Fruit fly (Drosophila melanogaster): ENCODE data around the gene Tom40.
A peak's percentile ranks its signal among the peaks of the same experiment; 100 is the strongest.

Tom40 gene

dm6 chrX:7696711-7697654 is 39.7 kb upstream of the Tom40 start:
- TF ChIP-seq CG14711 (tag; optimal IDR thresholded peaks at IDR 0.05) (peak; percentile 94), kay (GFP tag; ENCODE audit: borderline replicate concordance) (peak; percentile 99), CG11617 (GFP tag; optimal IDR thresholded peaks at IDR 0.05) (peak; percentile 97), CG5204 (GFP tag; optimal IDR thresholded peaks at IDR 0.05) (peak; percentile 94), tj (GFP tag; optimal IDR thresholded peaks at IDR 0.05) (peak; percentile 93), CG1620 (GFP tag; optimal IDR thresholded peaks at IDR 0.05) (peak; percentile 96), cnc (optimal IDR thresholded peaks at IDR 0.05) (peak; percentile 61 to 72), CG7101 (tag; optimal IDR thresholded peaks at IDR 0.05) (peak; percentile 98), cic (GFP tag; optimal IDR thresholded peaks at IDR 0.05) (peak; percentile 95), bab1 (GFP tag; optimal IDR thresholded peaks at IDR 0.05) (peak; percentile 98), CG12768 (GFP tag; optimal IDR thresholded peaks at IDR 0.05) (peak; percentile 96), Crg-1 (GFP tag; optimal IDR thresholded peaks at IDR 0.05) (peak; percentile 88), Clk (GFP tag; optimal IDR thresholded peaks at IDR 0.05) (peak; percentile 88), ovo (GFP tag; optimal IDR thresholded peaks at IDR 0.05) (peak; percentile 92), Mnt (GFP tag; optimal IDR thresholded peaks at IDR 0.05) (peak; percentile 93), CG7045 (GFP tag; optimal IDR thresholded peaks at IDR 0.05) (peak; percentile 89), CG33017 (tag; optimal IDR thresholded peaks at IDR 0.05) (peak; percentile 95), toe (GFP tag; optimal IDR thresholded peaks at IDR 0.05) (peak; percentile 87), Hr96 (GFP tag; optimal IDR thresholded peaks at IDR 0.05) (peak; percentile 98), pad (GFP tag; optimal IDR thresholded peaks at IDR 0.05) (peak; percentile 90)

- peak; percentile 61 for TF ChIP-seq kay (GFP tag; ENCODE audit: borderline replicate concordance)
- TF ChIP-seq toe (GFP tag; optimal IDR thresholded peaks at IDR 0.05) = peak; percentile 71
- TF ChIP-seq pad (GFP tag; optimal IDR thresholded peaks at IDR 0.05) = peak; percentile 90
- TF ChIP-seq Hr96 (GFP tag; optimal IDR thresholded peaks at IDR 0.05) = peak; percentile 93
- TF ChIP-seq CG1620 (GFP tag; optimal IDR thresholded peaks at IDR 0.05) = peak; percentile 98
- peak; percentile 88 for TF ChIP-seq Mnt (GFP tag; optimal IDR thresholded peaks at IDR 0.05)
- TF ChIP-seq CG7045 (GFP tag; optimal IDR thresholded peaks at IDR 0.05) = peak; percentile 92
- TF ChIP-seq cic (GFP tag; optimal IDR thresholded peaks at IDR 0.05) = peak; percentile 74
- peak; percentile 98 for TF ChIP-seq CG11617 (GFP tag; optimal IDR thresholded peaks at IDR 0.05)
- no peak for TF ChIP-seq cnc (optimal IDR thresholded peaks at IDR 0.05)
- TF ChIP-seq CG14711 (tag; optimal IDR thresholded peaks at IDR 0.05) = peak; percentile 96
- TF ChIP-seq Crg-1 (GFP tag; optimal IDR thresholded peaks at IDR 0.05) = peak; percentile 95
- peak; percentile 88 for TF ChIP-seq CG12768 (GFP tag; optimal IDR thresholded peaks at IDR 0.05)
- TF ChIP-seq CG7101 (tag; optimal IDR thresholded peaks at IDR 0.05) = peak; percentile 98
- peak; percentile 90 for TF ChIP-seq CG33017 (tag; optimal IDR thresholded peaks at IDR 0.05)
- TF ChIP-seq tj (GFP tag; optimal IDR thresholded peaks at IDR 0.05) = peak; percentile 99
- TF ChIP-seq CG5204 (GFP tag; optimal IDR thresholded peaks at IDR 0.05) = peak; percentile 84
- TF ChIP-seq Clk (GFP tag; optimal IDR thresholded peaks at IDR 0.05) = peak; percentile 81
- peak; percentile 99 for TF ChIP-seq bab1 (GFP tag; optimal IDR thresholded peaks at IDR 0.05)
- TF ChIP-seq ovo (GFP tag; optimal IDR thresholded peaks at IDR 0.05) = peak; percentile 85
These were observed 38.4 kb upstream of the Tom40 start for dm6 chrX:7698000-7698896.

- peak; percentile 93 for TF ChIP-seq kay (GFP tag; ENCODE audit: borderline replicate concordance)
- TF ChIP-seq cic (GFP tag; optimal IDR thresholded peaks at IDR 0.05) = peak; percentile 62
- TF ChIP-seq CG1620 (GFP tag; optimal IDR thresholded peaks at IDR 0.05) = no peak
- peak; percentile 29 for TF ChIP-seq ovo (GFP tag; optimal IDR thresholded peaks at IDR 0.05)
- peak; percentile 62 for TF ChIP-seq tj (GFP tag; optimal IDR thresholded peaks at IDR 0.05)
- TF ChIP-seq Clk (GFP tag; optimal IDR thresholded peaks at IDR 0.05) = no peak
- peak; percentile 36 for TF ChIP-seq Mnt (GFP tag; optimal IDR thresholded peaks at IDR 0.05)
These were observed 37.0 kb upstream of the Tom40 start for dm6 chrX:7699584-7700238.

dm6 chrX:7700239-7700793 is 36.4 kb upstream of the Tom40 start:
- TF ChIP-seq CG12768 (GFP tag; optimal IDR thresholded peaks at IDR 0.05) (peak; percentile 91), CG7045 (GFP tag; optimal IDR thresholded peaks at IDR 0.05) (peak; percentile 84), CG5204 (GFP tag; optimal IDR thresholded peaks at IDR 0.05) (peak; percentile 91), tj (GFP tag; optimal IDR thresholded peaks at IDR 0.05) (peak; percentile 74), CG1620 (GFP tag; optimal IDR thresholded peaks at IDR 0.05) (peak; percentile 90), CG7101 (tag; optimal IDR thresholded peaks at IDR 0.05) (peak; percentile 95), cnc (optimal IDR thresholded peaks at IDR 0.05) (no peak), ovo (GFP tag; optimal IDR thresholded peaks at IDR 0.05) (peak; percentile 12), pad (GFP tag; optimal IDR thresholded peaks at IDR 0.05) (peak; percentile 84), cic (GFP tag; optimal IDR thresholded peaks at IDR 0.05) (peak; percentile 48), toe (GFP tag; optimal IDR thresholded peaks at IDR 0.05) (peak; percentile 84), bab1 (GFP tag; optimal IDR thresholded peaks at IDR 0.05) (peak; percentile 87), Mnt (GFP tag; optimal IDR thresholded peaks at IDR 0.05) (peak; percentile 81), kay (GFP tag; ENCODE audit: borderline replicate concordance) (no peak), Hr96 (GFP tag; optimal IDR thresholded peaks at IDR 0.05) (peak; percentile 82), CG11617 (GFP tag; optimal IDR thresholded peaks at IDR 0.05) (peak; percentile 52), Clk (GFP tag; optimal IDR thresholded peaks at IDR 0.05) (peak; percentile 83), CG14711 (tag; optimal IDR thresholded peaks at IDR 0.05) (peak; percentile 90), CG33017 (tag; optimal IDR thresholded peaks at IDR 0.05) (peak; percentile 89), Crg-1 (GFP tag; optimal IDR thresholded peaks at IDR 0.05) (peak; percentile 86)
